Worm (Caenorhabditis elegans) whole organism, young adult: ENCODE measurements around the gene elp-1.

Experiments used
- F23B12.7 ChIP-seq: sonication (generic microtip); optimal IDR thresholded peaks from 2 replicates; lab custom pipeline; 2017; ENCODE audit warnings: missing genetic modification characterization, mild to moderate bottlenecking, missing compliant biosample characterization, antibody characterized with exemption, moderate library complexity; ENCODE audit not compliant: insufficient read depth
- T07F8.4 ChIP-seq: sonication (generic microtip); optimal IDR thresholded peaks from 2 replicates; lab custom pipeline; 2016; ENCODE audit warnings: mild to moderate bottlenecking, missing genetic modification characterization, moderate library complexity, missing compliant biosample characterization
- Y53F4B.3 ChIP-seq: fragments of 200-800 bp; sonication (Bioruptor generic); IDR thresholded peaks from 2 replicates; pipeline ENCODE4 v1.3.6; 2022; ENCODE audit warnings: missing genetic modification reagents, missing genetic modification characterization, missing compliant biosample characterization
- ZK185.1 ChIP-seq: sonication (generic microtip); optimal IDR thresholded peaks from 2 replicates; lab custom pipeline; 2016; ENCODE audit warnings: mild to moderate bottlenecking, missing genetic modification characterization, missing compliant biosample characterization; ENCODE audit not compliant: poor library complexity, severe bottlenecking
- attf-6 ChIP-seq: fragments of 200-800 bp; sonication (Bioruptor generic); IDR thresholded peaks from 2 replicates; pipeline ENCODE4 v1.3.6; 2022; ENCODE audit warnings: missing genetic modification reagents, missing genetic modification characterization, missing compliant biosample characterization
- die-1 ChIP-seq: sonication (generic microtip); optimal IDR thresholded peaks from 2 replicates; lab custom pipeline; 2016; ENCODE audit warnings: missing genotype, mild to moderate bottlenecking, missing genetic modification characterization, missing compliant biosample characterization
- efl-1 ChIP-seq: fragments of 150-350 bp; optimal IDR thresholded peaks from 2 replicates; lab custom pipeline; 2014; ENCODE audit warnings: missing biosample characterization, missing genetic modification reagents, missing genetic modification characterization
- ekl-4 ChIP-seq: fragments of 200-800 bp; sonication (Bioruptor generic); IDR thresholded peaks from 2 replicates; pipeline ENCODE4 v1.3.6; 2022; ENCODE audit warnings: missing genetic modification reagents, missing genetic modification characterization, missing compliant biosample characterization
- hlh-12 ChIP-seq: sonication (generic microtip); optimal IDR thresholded peaks from 2 replicates; lab custom pipeline; 2016; ENCODE audit warnings: missing genetic modification characterization, missing compliant biosample characterization
- hmg-1.2 ChIP-seq: fragments of 200-800 bp; sonication (Bioruptor generic); IDR thresholded peaks from 2 replicates; pipeline ENCODE4 v1.3.6; 2022; ENCODE audit warnings: missing genetic modification reagents, missing genetic modification characterization, missing compliant biosample characterization
- lin-40 ChIP-seq: sonication (generic microtip); optimal IDR thresholded peaks from 2 replicates; lab custom pipeline; 2016; ENCODE audit warnings: missing genetic modification characterization, mild to moderate bottlenecking, missing compliant biosample characterization, missing genotype, missing genetic modification reagents
- lir-1 ChIP-seq: fragments of 200-800 bp; sonication (Bioruptor generic); conservative IDR thresholded peaks from 2 replicates; pipeline ENCODE4 v1.3.6; 2022; ENCODE audit warnings: missing genetic modification reagents, missing genetic modification characterization, missing compliant biosample characterization
- snpc-4 ChIP-seq, 5 experiments: fragments of 150-350 bp in 1 of 5; sonication (generic microtip) in 4 of 5; optimal IDR thresholded peaks; 2 replicates each; lab custom pipeline; 2014 to 2018; ENCODE audit warnings: missing genetic modification characterization in 5 of 5, missing biosample characterization in 3 of 5, antibody characterized with exemption in 2 of 5, mild to moderate bottlenecking in 2 of 5, missing compliant biosample characterization in 2 of 5, missing genotype in 2 of 5, moderate library complexity in 2 of 5, missing genetic modification reagents in 1 of 5
- unc-130 ChIP-seq: sonication (generic microtip); optimal IDR thresholded peaks from 2 replicates; lab custom pipeline; 2016; ENCODE audit warnings: missing genetic modification reagents, missing genetic modification characterization, missing compliant biosample characterization

DNA sequence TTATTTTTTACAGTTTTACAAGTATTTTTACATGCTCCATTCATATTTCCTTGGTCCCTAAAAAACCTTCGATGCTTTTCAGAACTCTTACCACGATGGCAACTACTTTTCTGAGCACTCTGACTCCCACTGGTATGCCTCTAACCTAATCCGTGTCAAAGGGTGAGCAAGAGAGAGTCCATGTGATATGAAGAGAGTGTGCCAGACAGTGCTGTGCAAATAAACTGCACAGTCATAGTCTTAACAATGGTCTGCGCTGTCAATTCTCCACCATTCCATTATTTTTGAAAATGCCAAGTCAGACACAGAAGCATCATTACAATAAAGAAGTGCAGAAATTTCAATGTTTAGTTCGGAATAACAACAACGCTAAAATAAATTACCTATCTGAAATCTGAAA, 24.7 kb downstream of the elp-1 start:
- TF ChIP-seq attf-6: no peak
- no peak for TF ChIP-seq F23B12.7
- no peak for TF ChIP-seq ekl-4
- TF ChIP-seq Y53F4B.3 (GFP tag; lab: Robert Waterston, UW): no peak
- TF ChIP-seq die-1 (tag; lab: Kevin White, UChicago): no peak
- TF ChIP-seq ZK185.1 (tag; lab: Kevin White, UChicago): no peak
- TF ChIP-seq efl-1 (GFP tag; lab: Kevin White, UChicago): no peak
- TF ChIP-seq hlh-12 (tag; lab: Kevin White, UChicago): no peak
- TF ChIP-seq lin-40 (tag; lab: Kevin White, UChicago): no peak
- TF ChIP-seq hmg-1.2 (GFP tag; lab: Robert Waterston, UW): no peak
- TF ChIP-seq T07F8.4: no peak
- TF ChIP-seq snpc-4 (GFP tag; optimal IDR thresholded peaks at IDR 0.05; lab: Kevin White, UChicago): no peak
- no peak for TF ChIP-seq snpc-4 (tag; optimal IDR thresholded peaks at IDR 0.05; lab: Kevin White, UChicago)
- TF ChIP-seq unc-130 (GFP tag; lab: Kevin White, UChicago): no peak
- no peak for TF ChIP-seq lir-1 (GFP tag; lab: Robert Waterston, UW)
